Fruit fly (Drosophila melanogaster): ENCODE results near the gene Ir8a.

Gene Ir8a

DNA sequence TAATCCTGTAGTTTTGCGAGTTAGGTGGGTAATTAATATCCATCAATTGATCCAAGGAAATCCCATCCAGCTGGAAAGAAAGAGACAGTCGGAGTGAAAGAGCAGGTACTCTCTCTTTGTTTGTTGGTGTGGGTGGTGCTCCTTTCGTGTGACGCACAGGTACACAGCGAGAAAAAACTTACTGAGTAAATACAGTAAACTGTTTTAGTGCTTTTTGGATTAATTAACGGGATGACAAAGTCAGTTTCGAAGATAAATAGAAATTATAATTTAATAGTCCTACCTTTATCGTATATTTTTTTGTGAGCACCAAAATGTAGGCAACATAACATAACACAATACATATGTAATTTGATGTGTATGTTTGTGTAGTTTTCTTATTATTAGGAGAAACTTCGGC, 11.7 kb upstream of the Ir8a start (continued):
- TF ChIP-seq crp (GFP tag; optimal IDR thresholded peaks at IDR 0.05) (no peak), Abd-B (GFP tag; optimal IDR thresholded peaks at IDR 0.05) (no peak), toy (GFP tag; IDR thresholded peaks at IDR 0.05) (no peak), ssp (GFP tag; IDR thresholded peaks at IDR 0.05) (no peak), CG7357 (GFP tag; IDR thresholded peaks at IDR 0.05) (no peak), Atf-2 (GFP tag; optimal IDR thresholded peaks at IDR 0.05) (no peak), HLHmδ (GFP tag; optimal IDR thresholded peaks at IDR 0.05) (no peak), Ptx1 (GFP tag; IDR thresholded peaks at IDR 0.05) (0 out of 2 replicates have a peak, but pooled peaks have one; percentile 25), phol (tag; optimal IDR thresholded peaks at IDR 0.05) (peak; percentile 40), lmd (GFP tag; IDR thresholded peaks at IDR 0.05) (peak; percentile 15; the same call in 1 of the 2 replicates), nom (GFP tag; optimal IDR thresholded peaks at IDR 0.05) (no peak), CG17829 (tag; optimal IDR thresholded peaks at IDR 0.05) (peak; percentile 38), CG11456 (GFP tag; IDR thresholded peaks at IDR 0.05) (no peak), Dad (GFP tag; optimal IDR thresholded peaks at IDR 0.05) (no peak), fd102C (GFP tag; optimal IDR thresholded peaks at IDR 0.05) (peak; percentile 27), CG10543 (GFP tag; optimal IDR thresholded peaks at IDR 0.05) (no peak), inv (GFP tag; IDR thresholded peaks at IDR 0.05; ENCODE audit: partially characterized antibody) (no peak), vvl (GFP tag; IDR thresholded peaks at IDR 0.05) (peak; percentile 29; the same call in 1 of the 2 replicates), Pdp1 (GFP tag; optimal IDR thresholded peaks at IDR 0.05) (no peak), CG3281 (GFP tag; optimal IDR thresholded peaks at IDR 0.05) (no peak), sc (optimal IDR thresholded peaks at IDR 0.05) (no peak), sc (GFP tag; optimal IDR thresholded peaks at IDR 0.05) (no peak), PHDP (tag; optimal IDR thresholded peaks at IDR 0.05) (no peak), Hmx (GFP tag; optimal IDR thresholded peaks at IDR 0.05) (no peak), CG12299 (tag; optimal IDR thresholded peaks at IDR 0.05) (no peak), bbx (GFP tag; IDR thresholded peaks at IDR 0.05; ENCODE audit: partially characterized antibody) (no peak), CG9215 (GFP tag; IDR thresholded peaks at IDR 0.05) (no peak), BtbVII (GFP tag; optimal IDR thresholded peaks at IDR 0.05) (no peak), CG2678 (tag; optimal IDR thresholded peaks at IDR 0.05) (no peak), ftz-f1 (GFP tag; optimal IDR thresholded peaks at IDR 0.05) (no peak), Lhr (GFP tag; optimal IDR thresholded peaks at IDR 0.05) (no peak), seq (GFP tag; IDR thresholded peaks at IDR 0.05) (no peak), fru (optimal IDR thresholded peaks at IDR 0.05) (no peak), CG18262 (tag; optimal IDR thresholded peaks at IDR 0.05) (peak; percentile 28), CG31388 (GFP tag; optimal IDR thresholded peaks at IDR 0.05) (no peak), CG12104 (GFP tag; optimal IDR thresholded peaks at IDR 0.05) (no peak), Ada2b (GFP tag; IDR thresholded peaks at IDR 0.05) (0 out of 2 replicates have a peak, but pooled peaks have one; percentile 16), dimm (GFP tag; IDR thresholded peaks at IDR 0.05) (no peak), CG8478 (optimal IDR thresholded peaks at IDR 0.05) (no peak), Trl (optimal IDR thresholded peaks at IDR 0.05) (no peak), Trl (GFP tag; optimal IDR thresholded peaks at IDR 0.05) (no peak), CG13424 (tag; optimal IDR thresholded peaks at IDR 0.05) (peak; percentile 14), CG1603 (tag; optimal IDR thresholded peaks at IDR 0.05) (peak; percentile 22), Kr (GFP tag; optimal IDR thresholded peaks at IDR 0.05) (no peak), D19A (tag; optimal IDR thresholded peaks at IDR 0.05) (peak; percentile 8), CG15601 (tag; optimal IDR thresholded peaks at IDR 0.05) (no peak), CG12659 (GFP tag; optimal IDR thresholded peaks at IDR 0.05) (no peak), CG10267 (tag; optimal IDR thresholded peaks at IDR 0.05) (peak; percentile 32), nmo (GFP tag; optimal IDR thresholded peaks at IDR 0.05) (peak; percentile 20), Hmr (GFP tag; optimal IDR thresholded peaks at IDR 0.05) (no peak), CG11695 (GFP tag; IDR thresholded peaks at IDR 0.05) (no peak), cg (GFP tag; optimal IDR thresholded peaks at IDR 0.05) (peak; percentile 61)
